Fruit fly (Drosophila melanogaster) whole organism, embryonic: ENCODE data around the gene Cyp4g15.

Experiments
- Bgb ChIP-seq: fragments of 200-800 bp; sonication (Bioruptor generic); IDR thresholded peaks from 2 replicates; pipeline ENCODE4 v1.3.6; 2022; ENCODE audit warnings: missing biosample characterization, missing genetic modification characterization; ENCODE audit not compliant: partially characterized antibody
- CG12659 ChIP-seq: fragments of 200-800 bp; sonication (Bioruptor generic); optimal IDR thresholded peaks from 3 replicates; lab custom pipeline; 2017; ENCODE audit warnings: mild to moderate bottlenecking, missing biosample characterization, missing genetic modification reagents, missing genetic modification characterization
- CG13123 ChIP-seq: fragments of 200-800 bp; sonication (Bioruptor generic); optimal IDR thresholded peaks from 2 replicates; lab custom pipeline; 2016; ENCODE audit warnings: missing biosample characterization, missing genetic modification characterization
- CG15479 ChIP-seq: fragments of 200-800 bp; sonication (Bioruptor generic); optimal IDR thresholded peaks from 3 replicates; lab custom pipeline; 2019; ENCODE audit warnings: missing biosample characterization, mild to moderate bottlenecking, missing genetic modification characterization, moderate library complexity
- CG16779 ChIP-seq: fragments of 200-800 bp; sonication (Bioruptor generic); IDR thresholded peaks from 2 replicates; pipeline ENCODE4 v1.3.6; 2022; ENCODE audit warnings: missing biosample characterization, missing genetic modification characterization
- CG1792 ChIP-seq: fragments of 200-800 bp; sonication (Bioruptor generic); optimal IDR thresholded peaks from 2 replicates; lab custom pipeline; 2016; ENCODE audit warnings: missing biosample characterization, missing genetic modification characterization
- CG2199 ChIP-seq: fragments of 200-800 bp; sonication (Bioruptor generic); IDR thresholded peaks from 3 replicates; pipeline ENCODE4 v1.3.6; 2022; ENCODE audit warnings: missing biosample characterization, missing genetic modification characterization
- CG33213 ChIP-seq: fragments of 200-800 bp; sonication (Bioruptor generic); optimal IDR thresholded peaks from 3 replicates; lab custom pipeline; 2016; ENCODE audit warnings: missing biosample characterization, missing genetic modification characterization
- CG3726 ChIP-seq: fragments of 200-800 bp; sonication (Bioruptor generic); IDR thresholded peaks from 3 replicates; pipeline ENCODE4, ENCODE4 v1.3.6; 2022; ENCODE audit warnings: missing biosample characterization, missing genetic modification characterization
- CG4617 ChIP-seq: fragments of 200-800 bp; sonication (Bioruptor generic); optimal IDR thresholded peaks from 3 replicates; lab custom pipeline; 2016; ENCODE audit warnings: missing biosample characterization, missing genetic modification characterization, borderline replicate concordance
- CG7839 ChIP-seq: fragments of 200-800 bp; sonication (Bioruptor generic); optimal IDR thresholded peaks from 3 replicates; lab custom pipeline; 2018; ENCODE audit warnings: missing biosample characterization, mild to moderate bottlenecking, missing genetic modification characterization, moderate library complexity
- CG8478 ChIP-seq: fragments of >200 bp; optimal IDR thresholded peaks from 2 replicates; lab custom pipeline; 2018
- CG9797 ChIP-seq: fragments of 200-800 bp; sonication (Bioruptor generic); optimal IDR thresholded peaks from 3 replicates; lab custom pipeline; 2018; ENCODE audit warnings: missing biosample characterization, mild to moderate bottlenecking, missing genetic modification characterization
- CG9876 ChIP-seq: fragments of 200-800 bp; sonication (Bioruptor generic); optimal IDR thresholded peaks from 2 replicates; lab custom pipeline; 2016; ENCODE audit warnings: missing biosample characterization, missing genetic modification characterization
- CG9932 ChIP-seq: fragments of 200-800 bp; sonication (Bioruptor generic); IDR thresholded peaks from 2 replicates; pipeline ENCODE4 v1.3.6; 2022; ENCODE audit warnings: missing biosample characterization, missing genetic modification characterization
- CHES-1-like ChIP-seq: fragments of 200-800 bp; sonication (Bioruptor generic); optimal IDR thresholded peaks from 2 replicates; lab custom pipeline; 2016; ENCODE audit warnings: missing biosample characterization, missing genetic modification characterization
- Camta ChIP-seq: fragments of 200-800 bp; sonication (Bioruptor generic); optimal IDR thresholded peaks from 2 replicates; lab custom pipeline; 2016; ENCODE audit warnings: missing biosample characterization, missing genetic modification characterization
- D19A ChIP-seq: fragments of 200-800 bp; optimal IDR thresholded peaks from 3 replicates; lab custom pipeline; 2019; ENCODE audit warnings: missing biosample characterization, mild to moderate bottlenecking, missing genetic modification characterization, moderate library complexity
- D19B ChIP-seq: fragments of 200-800 bp; sonication (Bioruptor generic); optimal IDR thresholded peaks from 2 replicates; lab custom pipeline; 2017; ENCODE audit warnings: missing biosample characterization, mild to moderate bottlenecking, missing genetic modification characterization
- Dbx ChIP-seq: fragments of 200-800 bp; sonication (Bioruptor generic); IDR thresholded peaks from 3 replicates; pipeline ENCODE4 v1.3.6; 2022; ENCODE audit warnings: missing biosample characterization, missing genetic modification characterization
- Dip3 ChIP-seq: fragments of 200-800 bp; sonication (Bioruptor generic); optimal IDR thresholded peaks from 3 replicates; lab custom pipeline; 2016; ENCODE audit warnings: missing biosample characterization, missing genetic modification characterization
- Dll ChIP-seq: fragments of 200-800 bp; sonication (Bioruptor generic); IDR thresholded peaks from 4 replicates; pipeline ENCODE4 v1.3.6; 2022; ENCODE audit warnings: missing biosample characterization, missing genetic modification characterization; ENCODE audit not compliant: partially characterized antibody
- Fer2 ChIP-seq: fragments of 200-800 bp; sonication (Bioruptor generic); optimal IDR thresholded peaks from 2 replicates; lab custom pipeline; 2018; ENCODE audit warnings: missing biosample characterization, mild to moderate bottlenecking, missing genetic modification characterization, moderate library complexity
- HHEX ChIP-seq: fragments of 200-800 bp; sonication (Bioruptor generic); optimal IDR thresholded peaks from 3 replicates; lab custom pipeline; 2017; ENCODE audit warnings: missing biosample characterization, mild to moderate bottlenecking, missing genetic modification characterization, missing genetic modification reagents
- HLHmδ ChIP-seq: fragments of 200-800 bp; sonication (Bioruptor generic); optimal IDR thresholded peaks from 2 replicates; lab custom pipeline; 2018; ENCODE audit warnings: missing biosample characterization, mild to moderate bottlenecking, missing genetic modification characterization, moderate library complexity
- Hey ChIP-seq: fragments of 200-800 bp; sonication (Bioruptor generic); optimal IDR thresholded peaks from 3 replicates; lab custom pipeline; 2018; ENCODE audit warnings: missing biosample characterization, mild to moderate bottlenecking, missing genetic modification characterization
- Kr ChIP-seq: fragments of 200-800 bp; sonication (Bioruptor generic); optimal IDR thresholded peaks from 2 replicates; lab custom pipeline; 2017; ENCODE audit warnings: missing biosample characterization, mild to moderate bottlenecking, missing genetic modification characterization
- NK7.1 ChIP-seq: fragments of 200-800 bp; sonication (Bioruptor generic); optimal IDR thresholded peaks from 3 replicates; lab custom pipeline; 2016; ENCODE audit warnings: missing biosample characterization, missing genetic modification characterization
- Oli ChIP-seq: fragments of 200-800 bp; sonication (Bioruptor generic); optimal IDR thresholded peaks from 2 replicates; lab custom pipeline; 2018; ENCODE audit warnings: missing biosample characterization, mild to moderate bottlenecking, missing genetic modification characterization, moderate library complexity
- Optix ChIP-seq: fragments of 200-800 bp; sonication (Bioruptor generic); IDR thresholded peaks from 3 replicates; pipeline ENCODE4 v1.3.6; 2022; ENCODE audit warnings: missing biosample characterization, missing genetic modification characterization
- Ravus ChIP-seq: fragments of 200-800 bp; sonication (Bioruptor generic); IDR thresholded peaks from 2 replicates; pipeline ENCODE4 v1.3.6; 2022; ENCODE audit warnings: missing biosample characterization, missing genetic modification characterization
- Rx ChIP-seq: fragments of 200-800 bp; sonication (Bioruptor generic); IDR thresholded peaks from 2 replicates; pipeline ENCODE4 v1.3.6; 2022; ENCODE audit warnings: missing biosample characterization, missing genetic modification characterization
- Stat92E ChIP-seq, 3 experiments: fragments of >200 bp in 2 of 3; fragments of 200-800 bp in 1 of 3; sonication (Bioruptor generic) in 1 of 3; optimal IDR thresholded peaks; 2 replicates each; lab custom pipeline; 2017 to 2019; ENCODE audit warnings: missing biosample characterization in 3 of 3, missing genetic modification characterization in 3 of 3, mild to moderate bottlenecking in 1 of 3, moderate library complexity in 1 of 3
- ac ChIP-seq: fragments of 200-800 bp; sonication (Bioruptor generic); optimal IDR thresholded peaks from 3 replicates; lab custom pipeline; 2017; ENCODE audit warnings: missing biosample characterization, mild to moderate bottlenecking, missing genetic modification characterization
- chn ChIP-seq: fragments of 200-800 bp; sonication (Bioruptor generic); optimal IDR thresholded peaks from 2 replicates; lab custom pipeline; 2016; ENCODE audit warnings: missing biosample characterization, missing genetic modification characterization
- croc ChIP-seq: fragments of 200-800 bp; sonication (Bioruptor generic); conservative IDR thresholded peaks from 3 replicates; pipeline ENCODE4 v1.3.6; 2022; ENCODE audit warnings: missing biosample characterization, missing genetic modification characterization
- crol ChIP-seq: fragments of 200-800 bp; sonication (Bioruptor generic); IDR thresholded peaks from 2 replicates; pipeline ENCODE4 v1.3.6; 2022; ENCODE audit warnings: missing biosample characterization, missing genetic modification characterization
- ems ChIP-seq: fragments of 200-800 bp; sonication (Bioruptor generic); optimal IDR thresholded peaks from 3 replicates; lab custom pipeline; 2016; ENCODE audit warnings: missing biosample characterization, missing genetic modification characterization
- exex ChIP-seq: fragments of 200-800 bp; sonication (Bioruptor generic); optimal IDR thresholded peaks from 4 replicates; lab custom pipeline; 2018; ENCODE audit warnings: missing biosample characterization, mild to moderate bottlenecking, missing genetic modification characterization, moderate library complexity
- inv ChIP-seq: fragments of 200-800 bp; sonication (Bioruptor generic); IDR thresholded peaks from 2 replicates; pipeline ENCODE4 v1.3.6; 2022; ENCODE audit warnings: missing biosample characterization, missing genetic modification characterization; ENCODE audit not compliant: partially characterized antibody
- ken ChIP-seq: fragments of 200-800 bp; sonication (Bioruptor generic); IDR thresholded peaks from 3 replicates; pipeline ENCODE4 v1.3.6; 2022; ENCODE audit warnings: missing biosample characterization, missing genetic modification characterization
- knrl ChIP-seq: fragments of 200-800 bp; sonication (Bioruptor generic); IDR thresholded peaks from 3 replicates; pipeline ENCODE4 v1.3.6; 2022; ENCODE audit warnings: missing biosample characterization, missing genetic modification characterization; ENCODE audit not compliant: partially characterized antibody
- onecut ChIP-seq: fragments of 200-800 bp; sonication (Bioruptor generic); IDR thresholded peaks from 2 replicates; pipeline ENCODE4 v1.3.6; 2022; ENCODE audit warnings: missing biosample characterization, missing genetic modification characterization
- p53 ChIP-seq: fragments of 200-800 bp; sonication (Bioruptor generic); optimal IDR thresholded peaks from 2 replicates; lab custom pipeline; 2016; ENCODE audit warnings: missing biosample characterization, missing genetic modification characterization
- schlank ChIP-seq: fragments of 200-800 bp; sonication (Bioruptor generic); optimal IDR thresholded peaks from 2 replicates; lab custom pipeline; 2018; ENCODE audit warnings: missing biosample characterization, mild to moderate bottlenecking, missing genetic modification characterization
- sima ChIP-seq: fragments of 200-800 bp; sonication (Bioruptor generic); optimal IDR thresholded peaks from 2 replicates; lab custom pipeline; 2016; ENCODE audit warnings: missing biosample characterization, missing genetic modification characterization
- so ChIP-seq: fragments of 200-800 bp; sonication (Bioruptor generic); IDR thresholded peaks from 3 replicates; pipeline ENCODE4 v1.3.6; 2022; ENCODE audit warnings: missing biosample characterization, missing genetic modification characterization
- sob ChIP-seq: fragments of 200-800 bp; sonication (Bioruptor generic); IDR thresholded peaks from 2 replicates; pipeline ENCODE4 v1.3.6; 2022; ENCODE audit warnings: missing biosample characterization, missing genetic modification characterization
- tna ChIP-seq: fragments of 200-800 bp; sonication (Bioruptor generic); IDR thresholded peaks from 2 replicates; pipeline ENCODE4 v1.3.6; 2022; ENCODE audit warnings: missing biosample characterization, missing genetic modification characterization; ENCODE audit not compliant: partially characterized antibody
- ttk ChIP-seq: fragments of 200-800 bp; sonication (Bioruptor generic); IDR thresholded peaks from 2 replicates; pipeline ENCODE4 v2.1.2; 2022; ENCODE audit warnings: missing biosample characterization, missing genetic modification characterization
- z ChIP-seq: fragments of 200-800 bp; sonication (Bioruptor generic); IDR thresholded peaks from 3 replicates; pipeline ENCODE4 v1.3.6; 2022; ENCODE audit warnings: missing biosample characterization, missing genetic modification characterization

Gene Cyp4g15

dm6 chrX:11451027-11451572 is 25.8 kb upstream of the Cyp4g15 start (continued):
- TF ChIP-seq onecut (peak; percentile 45), ttk (GFP tag; lab: Robert Waterston, UW) (no peak), inv (no peak), NK7.1 (GFP tag; lab: Kevin White, UChicago) (no peak), sima (GFP tag; lab: Kevin White, UChicago) (no peak), CG9797 (GFP tag; lab: Kevin White, UChicago) (no peak), knrl (GFP tag; lab: Robert Waterston, UW) (no peak), CG7839 (peak; percentile 60), CG3726 (GFP tag; lab: Robert Waterston, UW) (no peak), z (GFP tag; lab: Robert Waterston, UW) (no peak), ems (GFP tag; lab: Kevin White, UChicago) (no peak), Dbx (peak; percentile 33; the same call in 1 of the 3 replicates), HHEX (GFP tag; lab: Kevin White, UChicago) (peak; percentile 35), Dll (GFP tag; lab: Robert Waterston, UW) (no peak), ac (no peak), exex (tag; lab: Kevin White, UChicago) (no peak), Bgb (GFP tag; lab: Robert Waterston, UW) (no peak), sob (GFP tag; lab: Robert Waterston, UW) (peak; percentile 60), tna (GFP tag; lab: Robert Waterston, UW) (no peak), Hey (tag; lab: Kevin White, UChicago) (no peak), Kr (GFP tag; lab: Kevin White, UChicago) (no peak), Dip3 (GFP tag; lab: Kevin White, UChicago) (peak; percentile 63), chn (GFP tag; lab: Kevin White, UChicago) (no peak), Ravus (no peak), CG9932 (GFP tag; lab: Robert Waterston, UW) (peak; percentile 80), Oli (tag; lab: Kevin White, UChicago) (peak; percentile 53), CG1792 (GFP tag; lab: Kevin White, UChicago) (peak; percentile 24), D19B (GFP tag; lab: Kevin White, UChicago) (no peak), CG16779 (GFP tag; lab: Robert Waterston, UW) (0 out of 2 replicates have a peak, but pooled peaks have one; percentile 16), D19A (no peak), CG33213 (GFP tag; lab: Kevin White, UChicago) (no peak), Rx (GFP tag; lab: Robert Waterston, UW) (no peak), CG15479 (GFP tag; lab: Kevin White, UChicago) (no peak), Fer2 (tag; lab: Kevin White, UChicago) (peak; percentile 32), croc (GFP tag; lab: Robert Waterston, UW) (no peak), so (GFP tag; lab: Robert Waterston, UW) (peak; percentile 38; the same call in 1 of the 3 replicates), Stat92E (GFP tag; optimal IDR thresholded peaks at IDR 0.05; lab: Kevin White, UChicago) (no peak), CG9876 (no peak), CG4617 (GFP tag; lab: Kevin White, UChicago) (no peak), crol (no peak), schlank (tag; lab: Kevin White, UChicago) (no peak), CG12659 (peak; percentile 31), p53 (no peak), CG2199 (no peak), CHES-1-like (GFP tag; lab: Kevin White, UChicago) (peak; percentile 16), ken (GFP tag; lab: Robert Waterston, UW) (no peak; the same call in 2 of the 3 replicates), Camta (GFP tag; lab: Kevin White, UChicago) (no peak), HLHmδ (GFP tag; lab: Kevin White, UChicago) (no peak), CG8478 (lab: Kevin White, UChicago) (no peak), Optix (GFP tag; lab: Robert Waterston, UW) (0 out of 3 replicates have a peak, but pooled peaks have one; percentile 15), CG13123 (GFP tag; lab: Kevin White, UChicago) (no peak)
